Fruit fly (Drosophila melanogaster): ENCODE results near the gene Cog4.
A peak's percentile ranks its signal among the peaks of the same experiment; 100 is the strongest.

The Cog4 gene

DNA sequence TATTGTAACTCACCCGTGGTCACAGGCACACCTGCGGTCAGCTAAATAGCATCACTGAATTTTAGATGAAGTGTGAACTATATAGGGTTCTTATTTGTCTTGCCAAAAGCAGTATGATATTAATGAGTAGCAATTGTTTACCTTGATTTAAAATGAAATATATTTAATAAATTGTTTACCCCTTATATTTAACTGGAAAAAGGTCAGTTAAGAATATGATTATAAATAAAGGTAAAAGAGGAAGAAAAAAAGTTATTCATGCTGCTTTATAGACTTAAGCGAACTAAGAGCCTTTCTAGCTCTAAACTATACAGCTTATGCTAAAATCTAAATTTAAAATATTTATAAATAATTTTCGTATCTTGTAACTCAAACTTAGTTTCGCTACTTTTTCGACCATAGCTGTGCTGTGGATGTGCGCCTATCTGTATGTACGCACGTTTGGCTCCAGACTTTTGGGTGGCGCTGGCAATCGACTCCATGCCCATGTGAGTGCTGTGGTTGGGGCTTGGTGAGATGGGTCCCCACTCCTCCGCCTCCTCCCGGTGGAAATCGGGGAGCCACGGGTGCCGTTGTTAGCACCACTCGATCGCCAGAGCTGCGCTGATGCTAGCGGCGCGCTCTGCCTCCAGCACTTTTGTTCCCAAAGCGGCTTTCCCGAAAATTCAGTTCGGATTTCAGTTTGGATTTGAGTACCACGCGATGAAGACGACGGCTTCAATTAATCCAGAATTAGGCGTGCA is 46.2 kb downstream of the Cog4 start, which contains the start of gene loh (continued):
- TF ChIP-seq repo (GFP tag; optimal IDR thresholded peaks at IDR 0.05) (no peak), CG18262 (tag; optimal IDR thresholded peaks at IDR 0.05) (peak; percentile 85), Ssrp (tag; optimal IDR thresholded peaks at IDR 0.05) (peak; percentile 63), Kr (GFP tag; optimal IDR thresholded peaks at IDR 0.05) (no peak), pan (optimal IDR thresholded peaks at IDR 0.05) (no peak), pan (GFP tag; optimal IDR thresholded peaks at IDR 0.05 in 1 of 2, IDR thresholded peaks at IDR 0.05 in 1 of 2) (peak in 1 of 2 experiments; percentile 38), tin (GFP tag; optimal IDR thresholded peaks at IDR 0.05) (peak; percentile 61), CG31224 (GFP tag; IDR thresholded peaks at IDR 0.05) (no peak), dmrt99B (tag; optimal IDR thresholded peaks at IDR 0.05) (peak; percentile 64), Xrp1 (GFP tag; IDR thresholded peaks at IDR 0.05) (peak; percentile 57; the same call in 1 of the 2 replicates), al (GFP tag; IDR thresholded peaks at IDR 0.05) (no peak), CG17612 (GFP tag; IDR thresholded peaks at IDR 0.05) (no peak), CG8944 (GFP tag; optimal IDR thresholded peaks at IDR 0.05) (no peak), exex (tag; optimal IDR thresholded peaks at IDR 0.05) (no peak), salm (tag; optimal IDR thresholded peaks at IDR 0.05) (peak; percentile 46), CG14965 (GFP tag; optimal IDR thresholded peaks at IDR 0.05; ENCODE audit: borderline replicate concordance) (no peak), CG10431 (GFP tag; optimal IDR thresholded peaks at IDR 0.05) (peak; percentile 25), pfk (GFP tag; optimal IDR thresholded peaks at IDR 0.05) (no peak), sob (GFP tag; IDR thresholded peaks at IDR 0.05) (0 out of 2 replicates have a peak, but pooled peaks have one; percentile 5), CG16863 (GFP tag; optimal IDR thresholded peaks at IDR 0.05) (no peak), tx (GFP tag; optimal IDR thresholded peaks at IDR 0.05) (no peak), caup (GFP tag; optimal IDR thresholded peaks at IDR 0.05; ENCODE audit: severe bottlenecking) (no peak), Hr3 (GFP tag; optimal IDR thresholded peaks at IDR 0.05) (peak; percentile 53), ewg (GFP tag; optimal IDR thresholded peaks at IDR 0.05) (peak; percentile 50), unc-4 (GFP tag; IDR thresholded peaks at IDR 0.05; ENCODE audit: partially characterized antibody) (no peak), CG9876 (GFP tag; optimal IDR thresholded peaks at IDR 0.05) (no peak), gem (tag; optimal IDR thresholded peaks at IDR 0.05) (peak; percentile 79), ERR (GFP tag; optimal IDR thresholded peaks at IDR 0.05) (no peak), CG7839 (tag; optimal IDR thresholded peaks at IDR 0.05) (no peak), Asciz (GFP tag; optimal IDR thresholded peaks at IDR 0.05) (peak; percentile 60), D (optimal IDR thresholded peaks at IDR 0.05) (no peak), D (GFP tag; optimal IDR thresholded peaks at IDR 0.05) (peak; percentile 74), fd3F (GFP tag; optimal IDR thresholded peaks at IDR 0.05) (peak; percentile 24), YL-1 (GFP tag; optimal IDR thresholded peaks at IDR 0.05) (no peak), CG17829 (tag; optimal IDR thresholded peaks at IDR 0.05) (peak; percentile 65), Lim3 (GFP tag; IDR thresholded peaks at IDR 0.05) (no peak), Blimp-1 (GFP tag; optimal IDR thresholded peaks at IDR 0.05) (no peak), CG9609 (GFP tag; optimal IDR thresholded peaks at IDR 0.05) (no peak), CG15514 (GFP tag; optimal IDR thresholded peaks at IDR 0.05) (peak; percentile 12), CG4820 (GFP tag; optimal IDR thresholded peaks at IDR 0.05) (peak; percentile 52), nom (GFP tag; optimal IDR thresholded peaks at IDR 0.05) (no peak), bcd (GFP tag; optimal IDR thresholded peaks at IDR 0.05) (peak; percentile 55), esg (GFP tag; conservative IDR thresholded peaks at IDR 0.05) (peak; percentile 25; the same call in 1 of the 2 replicates), HLH4C (GFP tag; IDR thresholded peaks at IDR 0.05; ENCODE audit: partially characterized antibody) (no peak), mld (GFP tag; IDR thresholded peaks at IDR 0.05; ENCODE audit: partially characterized antibody) (no peak), CG17802 (tag; optimal IDR thresholded peaks at IDR 0.05) (no peak), CG12744 (GFP tag; optimal IDR thresholded peaks at IDR 0.05) (no peak), ase (GFP tag; IDR thresholded peaks at IDR 0.05) (no peak), fd64A (GFP tag; optimal IDR thresholded peaks at IDR 0.05) (no peak)

All from whole organism, embryonic.